Worm (Caenorhabditis elegans): ENCODE measurements around the gene C34C12.2.

Gene C34C12.2

ce11 chrIII:3460061-3460460 lies 6.5 kb downstream of the C34C12.2 start, which contains the start of gene C34C12.8 (continued):
- peak; percentile 82 for TF ChIP-seq Y48G9A.11 (GFP tag; IDR thresholded peaks at IDR 0.05)
- peak; percentile 97 for TF ChIP-seq dve-1 (tag; optimal IDR thresholded peaks at IDR 0.05; ENCODE audit: insufficient read depth)
- peak; percentile 94 for TF ChIP-seq nhr-6 (tag; optimal IDR thresholded peaks at IDR 0.05)
- peak in 1 of 2 experiments; percentile 42 for TF ChIP-seq ZK546.5 (tag; optimal IDR thresholded peaks at IDR 0.05)
- peak; percentile 94 for TF ChIP-seq mep-1 (tag; optimal IDR thresholded peaks at IDR 0.05)
- peak; percentile 35; the same call in 1 of the 2 replicates for TF ChIP-seq dmd-8 (GFP tag; IDR thresholded peaks at IDR 0.05)
- 0 out of 2 replicates have a peak, but pooled peaks have one; percentile 23 for TF ChIP-seq mxl-2 (GFP tag; conservative IDR thresholded peaks at IDR 0.05)
- no peak for TF ChIP-seq daf-12 (tag; optimal IDR thresholded peaks at IDR 0.05)
- no peak for TF ChIP-seq ceh-28 (tag; optimal IDR thresholded peaks at IDR 0.05)
- no peak for TF ChIP-seq F26F4.8 (GFP tag; conservative IDR thresholded peaks at IDR 0.05)
- peak; percentile 86 for TF ChIP-seq jun-1 (tag; optimal IDR thresholded peaks at IDR 0.05)
- TF ChIP-seq R02D3.7 (tag; optimal IDR thresholded peaks at IDR 0.05) = no peak
- peak; percentile 76 for TF ChIP-seq zag-1 (tag; optimal IDR thresholded peaks at IDR 0.05)
- TF ChIP-seq nhr-11 (tag; optimal IDR thresholded peaks at IDR 0.05) = peak; percentile 85
- TF ChIP-seq hlh-30 (tag; optimal IDR thresholded peaks at IDR 0.05; ENCODE audit: insufficient read depth) = peak; percentile 85
- TF ChIP-seq aly-2 (tag; optimal IDR thresholded peaks at IDR 0.05) = no peak
- TF ChIP-seq tra-1 (GFP tag; IDR thresholded peaks at IDR 0.05) = peak; percentile 92
- no peak for TF ChIP-seq fos-1 (tag; optimal IDR thresholded peaks at IDR 0.05)
- peak; percentile 93 for TF ChIP-seq pha-4 (GFP tag; IDR thresholded peaks at IDR 0.05)
- peak; percentile 40 for TF ChIP-seq pha-4 (tag; optimal IDR thresholded peaks at IDR 0.05)
- no peak for TF ChIP-seq daf-8 (GFP tag; IDR thresholded peaks at IDR 0.05)
- no peak for TF ChIP-seq mdl-1 (tag; optimal IDR thresholded peaks at IDR 0.05)
- TF ChIP-seq ZK337.2 (GFP tag; IDR thresholded peaks at IDR 0.05) = peak; percentile 67; the same call in 1 of the 2 replicates
- TF ChIP-seq T26A8.4 (GFP tag; IDR thresholded peaks at IDR 0.05) = peak; percentile 95
- no peak for TF ChIP-seq tag-97 (GFP tag; IDR thresholded peaks at IDR 0.05)
- peak; percentile 86 for TF ChIP-seq lin-1 (GFP tag; IDR thresholded peaks at IDR 0.05)
- peak; percentile 87 for TF ChIP-seq madf-9 (GFP tag; conservative IDR thresholded peaks at IDR 0.05)
- no peak for TF ChIP-seq ces-1 (GFP tag; optimal IDR thresholded peaks at IDR 0.05)
- TF ChIP-seq nhr-28 (tag; optimal IDR thresholded peaks at IDR 0.05) = peak; percentile 78
- peak; percentile 87 for TF ChIP-seq ama-1 (optimal IDR thresholded peaks at IDR 0.05)
- peak; percentile 92 for TF ChIP-seq F37D6.2 (tag; optimal IDR thresholded peaks at IDR 0.05)
- TF ChIP-seq nhr-25 (tag; optimal IDR thresholded peaks at IDR 0.05; ENCODE audit: borderline replicate concordance, insufficient read depth) = peak; percentile 75
- TF ChIP-seq ceh-62 (tag; optimal IDR thresholded peaks at IDR 0.05) = no peak
- TF ChIP-seq ztf-11 (tag; optimal IDR thresholded peaks at IDR 0.05) = no peak
- no peak for TF ChIP-seq sdz-12 (GFP tag; optimal IDR thresholded peaks at IDR 0.05)
- TF ChIP-seq unc-130 (GFP tag; optimal IDR thresholded peaks at IDR 0.05) = peak; percentile 29
- TF ChIP-seq lim-7 (GFP tag; IDR thresholded peaks at IDR 0.05) = no peak
- TF ChIP-seq madf-5 (GFP tag; IDR thresholded peaks at IDR 0.05) = no peak
- TF ChIP-seq pqm-1 (tag; optimal IDR thresholded peaks at IDR 0.05) = no peak
- peak; percentile 96 for TF ChIP-seq nhr-102 (tag; optimal IDR thresholded peaks at IDR 0.05)
- TF ChIP-seq hmg-1.1 (GFP tag; IDR thresholded peaks at IDR 0.05) = peak; percentile 93
- TF ChIP-seq lin-29 (GFP tag; IDR thresholded peaks at IDR 0.05) = peak; percentile 91
- TF ChIP-seq dmd-9 (GFP tag; IDR thresholded peaks at IDR 0.05) = peak; percentile 95
- peak; percentile 74 for TF ChIP-seq zip-2 (tag; optimal IDR thresholded peaks at IDR 0.05)
- no peak for TF ChIP-seq ceh-44 (GFP tag; IDR thresholded peaks at IDR 0.05)
- peak; percentile 97 for TF ChIP-seq dpl-1 (GFP tag; optimal IDR thresholded peaks at IDR 0.05)
- peak; percentile 71 for TF ChIP-seq Y5F2A.4 (GFP tag; optimal IDR thresholded peaks at IDR 0.05)
- TF ChIP-seq snpc-1.2 (GFP tag; IDR thresholded peaks at IDR 0.05) = peak; percentile 64
- no peak for TF ChIP-seq nhr-10 (tag; optimal IDR thresholded peaks at IDR 0.05)
- peak; percentile 92 for TF ChIP-seq ceh-20 (GFP tag; IDR thresholded peaks at IDR 0.05)
- peak; percentile 84 for TF ChIP-seq egl-43 (GFP tag; IDR thresholded peaks at IDR 0.05)
- TF ChIP-seq attf-4 (tag; optimal IDR thresholded peaks at IDR 0.05) = no peak
- no peak for TF ChIP-seq ceh-82 (tag; optimal IDR thresholded peaks at IDR 0.05)
